Worm (Caenorhabditis elegans) whole organism, young adult: ENCODE data around the gene unc-49.

Source experiments
- D2030.7 ChIP-seq: fragments of 200-800 bp; sonication (Bioruptor generic); IDR thresholded peaks from 2 replicates; pipeline ENCODE4 v1.3.6; 2022; ENCODE audit warnings: missing genetic modification reagents, missing genetic modification characterization, missing compliant biosample characterization
- F33H1.4 ChIP-seq: fragments of 200-800 bp; sonication (Bioruptor generic); IDR thresholded peaks from 2 replicates; pipeline ENCODE4 v1.3.6; 2022; ENCODE audit warnings: missing genetic modification reagents, missing genetic modification characterization, missing compliant biosample characterization
- F49E8.2 ChIP-seq: sonication (generic microtip); optimal IDR thresholded peaks from 3 replicates; lab custom pipeline; 2017; ENCODE audit warnings: missing genetic modification characterization, mild to moderate bottlenecking, missing compliant biosample characterization, antibody characterized with exemption, moderate library complexity; ENCODE audit not compliant: insufficient read depth
- Y67H2A.10 ChIP-seq: fragments of 200-800 bp; sonication (Bioruptor generic); conservative IDR thresholded peaks from 2 replicates; pipeline ENCODE4 v1.3.6; 2022; ENCODE audit warnings: missing genetic modification reagents, missing genetic modification characterization, missing compliant biosample characterization
- ZK185.1 ChIP-seq: sonication (generic microtip); optimal IDR thresholded peaks from 2 replicates; lab custom pipeline; 2016; ENCODE audit warnings: mild to moderate bottlenecking, missing genetic modification characterization, missing compliant biosample characterization; ENCODE audit not compliant: poor library complexity, severe bottlenecking
- ama-1 ChIP-seq, 3 experiments: fragments of 150-350 bp in 1 of 3; sonication (generic microtip) in 2 of 3; optimal IDR thresholded peaks; 2 replicates each; lab custom pipeline; 2014 to 2018; ENCODE audit warnings: missing biosample characterization in 2 of 3, missing genetic modification characterization in 2 of 3, missing genetic modification reagents in 2 of 3
- hmg-20 ChIP-seq: fragments of 200-800 bp; sonication (Bioruptor generic); IDR thresholded peaks from 2 replicates; pipeline ENCODE4 v1.3.6; 2022; ENCODE audit warnings: missing genetic modification reagents, missing genetic modification characterization, missing compliant biosample characterization
- lin-26 ChIP-seq: fragments of 200-800 bp; sonication (Bioruptor generic); IDR thresholded peaks from 2 replicates; pipeline ENCODE4 v1.3.6; 2022; ENCODE audit warnings: missing genetic modification reagents, missing genetic modification characterization, missing compliant biosample characterization
- lin-54 ChIP-seq: fragments of 200-800 bp; sonication (Bioruptor generic); optimal IDR thresholded peaks from 2 replicates; lab custom pipeline; 2018; ENCODE audit warnings: mild to moderate bottlenecking, missing genetic modification characterization, missing compliant biosample characterization
- mcd-1 ChIP-seq: fragments of 200-800 bp; sonication (Bioruptor generic); IDR thresholded peaks from 2 replicates; pipeline ENCODE4 v1.3.6; 2022; ENCODE audit warnings: missing genetic modification reagents, missing genetic modification characterization, missing compliant biosample characterization
- unc-62 ChIP-seq: fragments of 150-350 bp; optimal IDR thresholded peaks from 2 replicates; lab custom pipeline; 2014; ENCODE audit warnings: missing biosample characterization, missing genetic modification reagents, missing genetic modification characterization
- zim-3 ChIP-seq: sonication (generic microtip); optimal IDR thresholded peaks from 2 replicates; lab custom pipeline; 2017; ENCODE audit warnings: mild to moderate bottlenecking, missing genetic modification characterization, moderate library complexity, missing compliant biosample characterization
- ztf-6 ChIP-seq: fragments of 200-800 bp; sonication (Bioruptor generic); IDR thresholded peaks from 2 replicates; pipeline ENCODE4 v1.3.6; 2022; ENCODE audit warnings: missing genetic modification reagents, missing genetic modification characterization, missing compliant biosample characterization

ce11 chrIII:10481497-10481896 lies 39.1 kb upstream of the unc-49 start:
- TF ChIP-seq lin-54 (GFP tag; lab: Kevin White, UChicago): no peak
- no peak for TF ChIP-seq zim-3
- no peak for TF ChIP-seq unc-62 (GFP tag; lab: Kevin White, UChicago)
- TF ChIP-seq ama-1 (optimal IDR thresholded peaks at IDR 0.05; lab: Kevin White, UChicago): no peak
- no peak for TF ChIP-seq ama-1 (GFP tag; optimal IDR thresholded peaks at IDR 0.05; lab: Kevin White, UChicago)
- TF ChIP-seq lin-26 (GFP tag; lab: Robert Waterston, UW): no peak
- TF ChIP-seq D2030.7 (GFP tag; lab: Robert Waterston, UW): no peak
- no peak for TF ChIP-seq hmg-20
- no peak for TF ChIP-seq ZK185.1 (tag; lab: Kevin White, UChicago)
- no peak for TF ChIP-seq mcd-1 (GFP tag; lab: Robert Waterston, UW)
- TF ChIP-seq ztf-6: no peak
- TF ChIP-seq Y67H2A.10 (GFP tag; lab: Robert Waterston, UW): no peak
- TF ChIP-seq F49E8.2 (tag; lab: Kevin White, UChicago): no peak
- TF ChIP-seq F33H1.4: no peak
